Fruit fly (Drosophila melanogaster): Measurements from ENCODE around the gene TfIIEbeta.

dm6 chr3L:4286784-4287183, at the start of gene TfIIEbeta:
- TF ChIP-seq psq (GFP tag; optimal IDR thresholded peaks at IDR 0.05): no peak
- no peak for TF ChIP-seq CG11093 (GFP tag; IDR thresholded peaks at IDR 0.05)
- no peak for TF ChIP-seq ttk (GFP tag; IDR thresholded peaks at IDR 0.05)
- TF ChIP-seq vvl (GFP tag; IDR thresholded peaks at IDR 0.05): peak; percentile 46
- peak; percentile 43 for TF ChIP-seq pzg (GFP tag; optimal IDR thresholded peaks at IDR 0.05)
- TF ChIP-seq kay (GFP tag; optimal IDR thresholded peaks at IDR 0.05): no peak
- TF ChIP-seq YL-1 (GFP tag; optimal IDR thresholded peaks at IDR 0.05): peak; percentile 61
- no peak for TF ChIP-seq sim (GFP tag; IDR thresholded peaks at IDR 0.05)
- TF ChIP-seq br (optimal IDR thresholded peaks at IDR 0.05): no peak
- TF ChIP-seq shn (GFP tag; optimal IDR thresholded peaks at IDR 0.05): no peak
